Fruit fly (Drosophila melanogaster) whole organism, embryonic: Measurements from ENCODE around the gene CG9550.

Experiments
- CG4328 ChIP-seq: fragments of 200-800 bp; sonication (Bioruptor generic); optimal IDR thresholded peaks from 3 replicates; lab custom pipeline; 2017; ENCODE audit warnings: missing biosample characterization, missing genetic modification reagents, missing genetic modification characterization
- Six4 ChIP-seq: fragments of 200-800 bp; sonication (Bioruptor generic); optimal IDR thresholded peaks from 2 replicates; lab custom pipeline; 2016; ENCODE audit warnings: missing biosample characterization, missing genetic modification characterization
- br ChIP-seq: fragments of >200 bp; optimal IDR thresholded peaks from 2 replicates; lab custom pipeline; 2017

dm6 chr2L:6502887-6503723, 6.3 kb downstream of the CG9550 start:
- TF ChIP-seq Six4 (GFP tag; lab: Kevin White, UChicago), result no peak
- TF ChIP-seq CG4328 (GFP tag; lab: Kevin White, UChicago), result no peak
- no peak for TF ChIP-seq br (lab: Kevin White, UChicago)
